Fruit fly (Drosophila melanogaster) whole organism, prepupa: ENCODE data around the gene Cad89D.

Experiments used
- CG10631 ChIP-seq: fragments of 200-800 bp; sonication (Bioruptor generic); optimal IDR thresholded peaks from 2 replicates; lab custom pipeline; 2016; ENCODE audit warnings: missing biosample characterization, missing genetic modification characterization
- CG10669 ChIP-seq: fragments of 200-800 bp; sonication (Bioruptor generic); optimal IDR thresholded peaks from 3 replicates; lab custom pipeline; 2018; ENCODE audit warnings: missing biosample characterization, mild to moderate bottlenecking, missing genetic modification characterization, moderate library complexity
- CG11294 ChIP-seq: fragments of 200-800 bp; sonication (Bioruptor generic); IDR thresholded peaks from 2 replicates; pipeline ENCODE4 v1.3.6; 2022; ENCODE audit warnings: missing biosample characterization, missing genetic modification characterization
- CG11762 ChIP-seq: fragments of 200-800 bp; sonication (Bioruptor generic); optimal IDR thresholded peaks from 3 replicates; lab custom pipeline; 2016; ENCODE audit warnings: missing biosample characterization, missing genetic modification characterization; ENCODE audit not compliant: insufficient read depth
- CG1621 ChIP-seq: fragments of 200-800 bp; sonication (Bioruptor generic); optimal IDR thresholded peaks from 3 replicates; lab custom pipeline; 2018; ENCODE audit warnings: missing biosample characterization, mild to moderate bottlenecking, missing genetic modification characterization
- CG3032 ChIP-seq: fragments of 200-800 bp; optimal IDR thresholded peaks from 2 replicates; lab custom pipeline; 2019; ENCODE audit warnings: missing biosample characterization, mild to moderate bottlenecking, missing genetic modification characterization, moderate library complexity
- CG31627 ChIP-seq: fragments of 200-800 bp; sonication (Bioruptor generic); optimal IDR thresholded peaks from 3 replicates; lab custom pipeline; 2016; ENCODE audit warnings: missing biosample characterization, missing genetic modification characterization
- CG34406 ChIP-seq: fragments of 200-800 bp; sonication (Bioruptor generic); optimal IDR thresholded peaks from 3 replicates; lab custom pipeline; 2016; ENCODE audit warnings: missing biosample characterization, missing genetic modification characterization
- CG6854 ChIP-seq: fragments of 200-800 bp; sonication (Bioruptor generic); optimal IDR thresholded peaks from 2 replicates; lab custom pipeline; 2017; ENCODE audit warnings: missing biosample characterization, mild to moderate bottlenecking, missing genetic modification characterization
- CG7368 ChIP-seq: fragments of 200-800 bp; sonication (Bioruptor generic); optimal IDR thresholded peaks from 3 replicates; lab custom pipeline; 2016; ENCODE audit warnings: missing biosample characterization, missing genetic modification characterization
- CG8119 ChIP-seq: fragments of 200-800 bp; sonication (Bioruptor generic); IDR thresholded peaks from 3 replicates; pipeline ENCODE4 v1.3.6; 2022; ENCODE audit warnings: missing biosample characterization, missing genetic modification characterization
- Eip78C ChIP-seq: fragments of 200-800 bp; sonication (Bioruptor generic); peaks from one replicate; lab custom pipeline; 2016; ENCODE audit warnings: missing biosample characterization, missing genetic modification characterization
- Ets21C ChIP-seq: fragments of 200-800 bp; sonication (Bioruptor generic); optimal IDR thresholded peaks from 3 replicates; lab custom pipeline; 2016; ENCODE audit warnings: missing biosample characterization, missing genetic modification characterization
- Gug ChIP-seq: fragments of 200-800 bp; sonication (Bioruptor generic); IDR thresholded peaks from 2 replicates; pipeline ENCODE4 v1.3.6; 2022; ENCODE audit warnings: missing biosample characterization, missing genetic modification characterization
- OdsH ChIP-seq: fragments of 200-800 bp; sonication (Bioruptor generic); optimal IDR thresholded peaks from 3 replicates; lab custom pipeline; 2016; ENCODE audit warnings: missing biosample characterization, missing genetic modification characterization
- achi ChIP-seq: fragments of 200-800 bp; sonication (Bioruptor generic); optimal IDR thresholded peaks from 3 replicates; lab custom pipeline; 2016; ENCODE audit warnings: missing biosample characterization, missing genetic modification characterization
- cyc ChIP-seq: fragments of 200-800 bp; sonication (Bioruptor generic); optimal IDR thresholded peaks from 3 replicates; lab custom pipeline; 2016; ENCODE audit warnings: missing biosample characterization, missing genetic modification characterization
- dac ChIP-seq: fragments of 200-800 bp; sonication (Bioruptor generic); optimal IDR thresholded peaks from 2 replicates; lab custom pipeline; 2017; ENCODE audit warnings: missing biosample characterization, mild to moderate bottlenecking, missing genetic modification characterization
- dsx ChIP-seq: fragments of 200-800 bp; optimal IDR thresholded peaks from 3 replicates; lab custom pipeline; 2019; ENCODE audit warnings: missing biosample characterization, mild to moderate bottlenecking, missing genetic modification characterization, moderate library complexity; ENCODE audit not compliant: poor library complexity, severe bottlenecking
- eg ChIP-seq: fragments of 200-800 bp; sonication (Bioruptor generic); IDR thresholded peaks from 3 replicates; pipeline ENCODE4 v1.3.6; 2022; ENCODE audit warnings: missing biosample characterization, missing genetic modification characterization
- esn ChIP-seq: fragments of 200-800 bp; sonication (Bioruptor generic); optimal IDR thresholded peaks from 2 replicates; lab custom pipeline; 2016; ENCODE audit warnings: missing biosample characterization, mild to moderate bottlenecking, missing genetic modification characterization, moderate library complexity
- fd59A ChIP-seq: fragments of 200-800 bp; sonication (Bioruptor generic); optimal IDR thresholded peaks from 2 replicates; lab custom pipeline; 2017; ENCODE audit warnings: missing biosample characterization, mild to moderate bottlenecking, missing genetic modification characterization, missing genetic modification reagents
- lz ChIP-seq: fragments of 200-800 bp; sonication (Bioruptor generic); optimal IDR thresholded peaks from 3 replicates; lab custom pipeline; 2016; ENCODE audit warnings: missing biosample characterization, missing genetic modification characterization
- pdm3 ChIP-seq: fragments of 200-800 bp; sonication (Bioruptor generic); optimal IDR thresholded peaks from 3 replicates; lab custom pipeline; 2016; ENCODE audit warnings: missing biosample characterization, missing genetic modification characterization
- salr ChIP-seq, 2 experiments: fragments of 200-800 bp; sonication (Bioruptor generic); optimal IDR thresholded peaks; 3 replicates each; lab custom pipeline; 2016 to 2018; ENCODE audit warnings: missing biosample characterization in 2 of 2, missing genetic modification characterization in 2 of 2, mild to moderate bottlenecking in 1 of 2
- ss ChIP-seq, 2 experiments: fragments of 200-800 bp; sonication (Bioruptor generic); optimal IDR thresholded peaks; 2 replicates in 1 of 2; 3 replicates in 1 of 2; lab custom pipeline; 2017 to 2018; ENCODE audit warnings: mild to moderate bottlenecking in 2 of 2, missing biosample characterization in 2 of 2, missing genetic modification characterization in 2 of 2, moderate library complexity in 1 of 2
- topi ChIP-seq: fragments of 200-800 bp; sonication (Bioruptor generic); optimal IDR thresholded peaks from 3 replicates; lab custom pipeline; 2016; ENCODE audit warnings: missing biosample characterization, missing genetic modification characterization
- vri ChIP-seq: fragments of 200-800 bp; sonication (Bioruptor generic); optimal IDR thresholded peaks from 3 replicates; lab custom pipeline; 2016; ENCODE audit warnings: missing biosample characterization, mild to moderate bottlenecking, missing genetic modification characterization

Cad89D gene

DNA sequence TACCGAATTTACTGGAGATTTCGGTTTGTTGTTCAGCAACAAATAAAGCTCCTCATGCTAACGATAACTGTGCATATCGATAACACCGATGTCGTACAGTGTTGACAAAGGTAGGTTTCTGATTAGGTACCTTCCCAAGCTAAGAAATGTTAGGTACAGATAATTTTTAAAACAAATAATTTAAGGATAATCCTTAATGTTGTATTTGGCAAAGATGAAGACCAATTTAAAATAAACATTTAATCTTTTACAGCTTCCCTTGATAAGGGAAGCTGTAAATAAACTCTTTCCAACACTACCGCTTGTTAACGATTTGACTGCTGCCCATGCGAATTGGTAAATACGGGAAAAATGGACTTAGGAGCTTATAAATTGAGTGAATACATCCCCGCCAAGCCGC, 52.3 kb downstream of the Cad89D start, which contains the start of the genes Ttc1 and CG14882 (continued):
- TF ChIP-seq Ets21C (GFP tag; lab: Kevin White, UChicago) (no peak), CG10631 (GFP tag; lab: Kevin White, UChicago) (no peak), fd59A (GFP tag; lab: Kevin White, UChicago) (peak; percentile 49), topi (GFP tag; lab: Kevin White, UChicago) (peak; percentile 87), CG3032 (tag; lab: Kevin White, UChicago) (peak; percentile 67), ss (GFP tag; optimal IDR thresholded peaks at IDR 0.05; lab: Kevin White, UChicago) (peak in 1 of 2 experiments; percentile 39), CG8119 (GFP tag; lab: Robert Waterston, UW) (peak; percentile 90)

DNA sequence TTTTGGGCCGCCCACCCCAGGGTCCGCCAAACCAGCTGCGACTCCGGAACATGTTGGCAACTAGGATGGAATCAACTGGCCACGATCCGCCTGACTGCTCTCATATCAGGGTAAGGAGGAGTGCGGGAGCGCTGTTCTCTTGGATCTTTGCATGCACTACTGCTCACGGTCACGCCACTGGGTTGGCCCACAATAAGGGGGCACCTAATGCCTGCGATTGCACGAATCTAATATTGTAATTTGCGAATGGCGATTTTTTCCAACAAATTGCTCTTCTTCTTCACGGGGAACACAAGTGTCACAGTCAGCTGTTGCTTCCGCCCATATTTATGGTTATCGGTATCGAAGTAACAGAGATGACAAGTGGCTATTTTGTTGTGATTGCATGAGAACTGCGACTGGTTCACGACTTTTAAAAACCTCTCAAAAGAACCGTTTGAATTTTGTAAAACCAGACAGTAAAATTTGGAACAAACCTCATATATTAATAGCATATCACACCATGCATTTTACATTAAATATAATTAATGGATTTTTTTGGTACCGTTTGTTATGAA, 53.8 kb downstream of the Cad89D start, which contains the start of gene ema:
TSS of gene ema (minus strand) at position 295 of the 557 bp plus-strand sequence.
- TF ChIP-seq CG31627 (GFP tag; lab: Kevin White, UChicago) (peak; percentile 3), CG6854 (peak; percentile 5), lz (GFP tag; lab: Kevin White, UChicago) (peak; percentile 14), achi (GFP tag; lab: Kevin White, UChicago) (peak; percentile 98), CG7368 (GFP tag; lab: Kevin White, UChicago) (no peak), CG11762 (GFP tag; lab: Kevin White, UChicago) (no peak), vri (peak; percentile 4), esn (GFP tag; lab: Kevin White, UChicago) (peak; percentile 34), Ets21C (GFP tag; lab: Kevin White, UChicago) (no peak), dsx (GFP tag; lab: Kevin White, UChicago) (peak; percentile 42), CG11294 (GFP tag; lab: Robert Waterston, UW) (no peak), topi (GFP tag; lab: Kevin White, UChicago) (no peak), CG10669 (GFP tag; lab: Kevin White, UChicago) (no peak), OdsH (GFP tag; lab: Kevin White, UChicago) (no peak), cyc (GFP tag; lab: Kevin White, UChicago) (peak; percentile 3), CG1621 (tag; lab: Kevin White, UChicago) (no peak), Eip78C (peak; percentile 53), fd59A (GFP tag; lab: Kevin White, UChicago) (no peak), pdm3 (GFP tag; lab: Kevin White, UChicago) (no peak), CG34406 (GFP tag; lab: Kevin White, UChicago) (no peak)

- TF ChIP-seq vri (peak; percentile 49), Eip78C (peak; percentile 16), esn (GFP tag; lab: Kevin White, UChicago) (no peak)
- TF ChIP-seq, all 60 proteins: peak for 2
These were observed 58.7 kb downstream of the Cad89D start, which contains the start of gene mRpS33 for dm6 chr3R:16436374-16437037. mRpS33 (minus strand) TSS chr3R:16436597.

DNA sequence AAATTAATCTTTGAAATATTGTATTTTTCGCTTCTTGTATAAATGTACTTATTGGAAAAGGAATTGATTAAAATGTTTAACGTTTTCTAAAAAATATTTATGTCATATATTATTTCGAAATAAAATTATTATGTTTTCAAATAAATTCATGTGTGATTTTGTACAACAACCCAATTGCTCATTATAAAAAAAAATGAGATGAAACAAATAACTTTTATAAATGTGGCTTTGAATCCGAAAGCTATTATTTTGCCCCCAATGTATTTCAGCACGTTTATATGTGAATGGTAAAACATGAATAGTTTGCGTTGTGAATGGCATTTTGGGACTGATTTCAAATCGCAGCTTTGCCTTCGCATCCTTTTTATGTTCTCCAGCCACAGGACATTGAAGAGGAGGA, 60.6 kb downstream of the Cad89D start, which contains the start of gene CG14881:
TSS of gene CG14881 (plus strand) at position 301 of the 400 bp plus-strand sequence.
- TF ChIP-seq dac (GFP tag; lab: Kevin White, UChicago) (no peak), vri (no peak), eg (no peak), Gug (no peak), CG11762 (GFP tag; lab: Kevin White, UChicago) (no peak), salr (GFP tag; optimal IDR thresholded peaks at IDR 0.05; lab: Kevin White, UChicago) (no peak)
